Worm (Caenorhabditis elegans) whole organism, L3 larva: Measurements from ENCODE around the gene abce-1.

Experiments used
- fkh-10 ChIP-seq: sonication (generic microtip); optimal IDR thresholded peaks from 2 replicates; lab custom pipeline; 2017; ENCODE audit warnings: missing biosample characterization, missing genetic modification reagents, missing genetic modification characterization
- nhr-76 ChIP-seq: fragments of 150-350 bp; sonication (generic microtip); optimal IDR thresholded peaks from 5 replicates; lab custom pipeline; 2014; ENCODE audit warnings: missing biosample characterization, missing genetic modification characterization
- ztf-11 ChIP-seq: fragments of 150-350 bp; optimal IDR thresholded peaks from 2 replicates; lab custom pipeline; 2014; ENCODE audit warnings: missing biosample characterization, missing genetic modification characterization

DNA sequence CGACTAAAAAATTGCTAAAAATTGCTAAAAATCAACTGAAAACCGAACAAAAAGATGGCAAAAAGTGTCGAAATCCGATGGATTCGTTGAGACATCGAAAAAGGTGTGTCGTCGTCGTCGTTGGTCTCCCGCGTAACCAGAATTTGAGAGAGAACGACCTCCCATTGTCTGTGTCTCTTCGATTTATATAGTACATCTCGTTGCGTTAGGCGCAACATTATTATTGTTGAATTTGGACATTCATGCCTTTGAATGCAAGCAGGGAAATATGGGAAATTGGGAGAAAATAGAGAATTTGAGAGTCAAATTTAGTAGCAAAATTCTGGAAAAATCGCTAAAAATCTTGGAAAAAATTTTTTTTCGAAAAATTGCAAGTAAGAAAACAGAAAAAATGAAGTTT, 49.6 kb upstream of the abce-1 start:
- TF ChIP-seq ztf-11 (tag; lab: Kevin White, UChicago) (no peak), nhr-76 (tag; lab: Kevin White, UChicago) (no peak), fkh-10 (GFP tag; lab: Kevin White, UChicago) (no peak)
